Worm (Caenorhabditis elegans) whole organism, young adult: ENCODE measurements around the gene C35D10.12.
"Not testable (repeated sequence)": the region's sequence is repeated elsewhere in the genome, so short reads cannot be mapped to it uniquely, and the experiment has no call there.

Source experiments
- B0035.1 ChIP-seq: sonication (generic microtip); optimal IDR thresholded peaks from 2 replicates; lab custom pipeline; 2016; ENCODE audit warnings: missing genetic modification characterization, mild to moderate bottlenecking, missing compliant biosample characterization, missing genotype, missing genetic modification reagents
- C06A6.2 ChIP-seq: fragments of 200-800 bp; sonication (Bioruptor generic); conservative IDR thresholded peaks from 2 replicates; pipeline ENCODE4 v1.3.6; 2022; ENCODE audit warnings: missing genetic modification characterization, missing compliant biosample characterization
- C17E4.6 ChIP-seq: fragments of 200-800 bp; sonication (Bioruptor generic); IDR thresholded peaks from 2 replicates; pipeline ENCODE4 v1.3.6; 2022; ENCODE audit warnings: missing genetic modification reagents, missing genetic modification characterization, missing compliant biosample characterization
- D2030.7 ChIP-seq: fragments of 200-800 bp; sonication (Bioruptor generic); IDR thresholded peaks from 2 replicates; pipeline ENCODE4 v1.3.6; 2022; ENCODE audit warnings: missing genetic modification reagents, missing genetic modification characterization, missing compliant biosample characterization
- F33H1.4 ChIP-seq: fragments of 200-800 bp; sonication (Bioruptor generic); IDR thresholded peaks from 2 replicates; pipeline ENCODE4 v1.3.6; 2022; ENCODE audit warnings: missing genetic modification reagents, missing genetic modification characterization, missing compliant biosample characterization
- F52B5.7 ChIP-seq: sonication (generic microtip); optimal IDR thresholded peaks from 2 replicates; lab custom pipeline; 2016; ENCODE audit warnings: mild to moderate bottlenecking, missing genetic modification characterization, missing compliant biosample characterization
- F57A8.1 ChIP-seq: fragments of 200-800 bp; sonication (Bioruptor generic); optimal IDR thresholded peaks from 2 replicates; lab custom pipeline; 2018; ENCODE audit warnings: mild to moderate bottlenecking, missing genetic modification characterization, moderate library complexity, missing compliant biosample characterization
- K11D2.4 ChIP-seq: fragments of 200-800 bp; sonication (Bioruptor generic); IDR thresholded peaks from 2 replicates; pipeline ENCODE4 v1.3.6; 2022; ENCODE audit warnings: missing genetic modification reagents, missing genetic modification characterization, missing compliant biosample characterization
- K12H6.12 ChIP-seq: fragments of 200-800 bp; sonication (Bioruptor generic); optimal IDR thresholded peaks from 2 replicates; lab custom pipeline; 2018; ENCODE audit warnings: mild to moderate bottlenecking, missing genetic modification characterization, missing compliant biosample characterization
- Y67H2A.10 ChIP-seq: fragments of 200-800 bp; sonication (Bioruptor generic); conservative IDR thresholded peaks from 2 replicates; pipeline ENCODE4 v1.3.6; 2022; ENCODE audit warnings: missing genetic modification reagents, missing genetic modification characterization, missing compliant biosample characterization
- Y95B8A.8 ChIP-seq: fragments of 200-800 bp; sonication (Bioruptor generic); IDR thresholded peaks from 2 replicates; pipeline ENCODE4 v1.3.6; 2022; ENCODE audit warnings: missing genetic modification reagents, missing genetic modification characterization, missing compliant biosample characterization
- attf-3 ChIP-seq: fragments of 200-800 bp; sonication (Bioruptor generic); conservative IDR thresholded peaks from 2 replicates; pipeline ENCODE4 v1.3.6; 2022; ENCODE audit warnings: missing genetic modification reagents, missing genetic modification characterization, missing compliant biosample characterization
- attf-5 ChIP-seq: fragments of 200-800 bp; sonication (Bioruptor generic); optimal IDR thresholded peaks from 2 replicates; lab custom pipeline; 2018; ENCODE audit warnings: mild to moderate bottlenecking, missing genetic modification characterization, missing compliant biosample characterization
- ccch-3 ChIP-seq: fragments of 200-800 bp; sonication (Bioruptor generic); optimal IDR thresholded peaks from 2 replicates; lab custom pipeline; 2018; ENCODE audit warnings: mild to moderate bottlenecking, missing genetic modification characterization, missing compliant biosample characterization
- cebp-1 ChIP-seq, 2 experiments: fragments of 200-800 bp in 1 of 2; sonication (Bioruptor generic) in 1 of 2; sonication (generic microtip) in 1 of 2; IDR thresholded peaks in 1 of 2; optimal IDR thresholded peaks in 1 of 2; 2 replicates each; pipeline versions ENCODE4 v1.3.6 to Lab custom; 2017 to 2022; ENCODE audit warnings: missing compliant biosample characterization in 2 of 2, missing genetic modification characterization in 2 of 2, mild to moderate bottlenecking in 1 of 2, missing genetic modification reagents in 1 of 2, moderate library complexity in 1 of 2
- cebp-2 ChIP-seq: fragments of 200-800 bp; sonication (Bioruptor generic); IDR thresholded peaks from 2 replicates; pipeline ENCODE4 v1.3.6; 2022; ENCODE audit warnings: missing genetic modification characterization, missing compliant biosample characterization
- ceh-100 ChIP-seq: fragments of 200-800 bp; sonication (Bioruptor generic); IDR thresholded peaks from 2 replicates; pipeline ENCODE4 v1.3.6; 2022; ENCODE audit warnings: missing genetic modification reagents, missing genetic modification characterization, missing compliant biosample characterization
- chd-7 ChIP-seq: sonication (generic microtip); optimal IDR thresholded peaks from 2 replicates; lab custom pipeline; 2016; ENCODE audit warnings: mild to moderate bottlenecking, missing genetic modification characterization, moderate library complexity, missing compliant biosample characterization
- egl-18 ChIP-seq: fragments of 200-800 bp; sonication (Bioruptor generic); IDR thresholded peaks from 2 replicates; pipeline ENCODE4 v1.3.6; 2022; ENCODE audit warnings: missing genetic modification reagents, missing genetic modification characterization, missing compliant biosample characterization
- fkh-3 ChIP-seq: sonication (generic microtip); optimal IDR thresholded peaks from 2 replicates; lab custom pipeline; 2016; ENCODE audit warnings: mild to moderate bottlenecking, missing genetic modification characterization, missing compliant biosample characterization
- him-1 ChIP-seq: sonication (generic microtip); optimal IDR thresholded peaks from 2 replicates; lab custom pipeline; 2016; ENCODE audit warnings: missing genotype, missing genetic modification reagents, missing genetic modification characterization, missing compliant biosample characterization
- hmg-1.2 ChIP-seq: fragments of 200-800 bp; sonication (Bioruptor generic); IDR thresholded peaks from 2 replicates; pipeline ENCODE4 v1.3.6; 2022; ENCODE audit warnings: missing genetic modification reagents, missing genetic modification characterization, missing compliant biosample characterization
- hmg-20 ChIP-seq: fragments of 200-800 bp; sonication (Bioruptor generic); IDR thresholded peaks from 2 replicates; pipeline ENCODE4 v1.3.6; 2022; ENCODE audit warnings: missing genetic modification reagents, missing genetic modification characterization, missing compliant biosample characterization
- hsf-1 ChIP-seq: fragments of 200-800 bp; sonication (Bioruptor generic); IDR thresholded peaks from 2 replicates; pipeline ENCODE4 v1.3.6; 2022; ENCODE audit warnings: missing genetic modification reagents, missing genetic modification characterization, missing compliant biosample characterization
- lin-26 ChIP-seq: fragments of 200-800 bp; sonication (Bioruptor generic); IDR thresholded peaks from 2 replicates; pipeline ENCODE4 v1.3.6; 2022; ENCODE audit warnings: missing genetic modification reagents, missing genetic modification characterization, missing compliant biosample characterization
- lin-40 ChIP-seq: sonication (generic microtip); optimal IDR thresholded peaks from 2 replicates; lab custom pipeline; 2016; ENCODE audit warnings: missing genetic modification characterization, mild to moderate bottlenecking, missing compliant biosample characterization, missing genotype, missing genetic modification reagents
- lin-54 ChIP-seq: fragments of 200-800 bp; sonication (Bioruptor generic); optimal IDR thresholded peaks from 2 replicates; lab custom pipeline; 2018; ENCODE audit warnings: mild to moderate bottlenecking, missing genetic modification characterization, missing compliant biosample characterization
- lsl-1 ChIP-seq: fragments of 200-800 bp; sonication (Bioruptor generic); optimal IDR thresholded peaks from 2 replicates; lab custom pipeline; 2018; ENCODE audit warnings: mild to moderate bottlenecking, missing genetic modification characterization, moderate library complexity, missing compliant biosample characterization
- mcd-1 ChIP-seq: fragments of 200-800 bp; sonication (Bioruptor generic); IDR thresholded peaks from 2 replicates; pipeline ENCODE4 v1.3.6; 2022; ENCODE audit warnings: missing genetic modification reagents, missing genetic modification characterization, missing compliant biosample characterization
- nfyb-1 ChIP-seq: fragments of 200-800 bp; sonication (Bioruptor generic); IDR thresholded peaks from 2 replicates; pipeline ENCODE4 v1.3.6; 2022; ENCODE audit warnings: missing genetic modification reagents, missing genetic modification characterization, missing compliant biosample characterization
- nhr-120 ChIP-seq: fragments of 200-800 bp; sonication (Bioruptor generic); IDR thresholded peaks from 2 replicates; pipeline ENCODE4 v1.3.6; 2022; ENCODE audit warnings: missing genetic modification characterization, missing compliant biosample characterization
- nhr-179 ChIP-seq: sonication (generic microtip); optimal IDR thresholded peaks from 2 replicates; lab custom pipeline; 2016; ENCODE audit warnings: mild to moderate bottlenecking, missing genetic modification characterization, missing compliant biosample characterization
- pbrm-1 ChIP-seq: fragments of 200-800 bp; sonication (Bioruptor generic); IDR thresholded peaks from 2 replicates; pipeline ENCODE4 v1.3.6; 2022; ENCODE audit warnings: missing genetic modification reagents, missing genetic modification characterization, missing compliant biosample characterization
- rpc-1 ChIP-seq, 2 experiments: fragments of 150-350 bp in 1 of 2; sonication (generic microtip) in 1 of 2; optimal IDR thresholded peaks; 2 replicates each; lab custom pipeline; 2014 to 2018; ENCODE audit warnings: missing biosample characterization in 1 of 2, missing genetic modification characterization in 1 of 2, missing genetic modification reagents in 1 of 2, missing genotype in 1 of 2
- snpc-1.3 ChIP-seq: sonication (generic microtip); optimal IDR thresholded peaks from 2 replicates; lab custom pipeline; 2017; ENCODE audit warnings: missing genetic modification characterization, mild to moderate bottlenecking, missing compliant biosample characterization, antibody characterized with exemption, moderate library complexity, missing genotype, missing genetic modification reagents; ENCODE audit not compliant: insufficient read depth
- snpc-4 ChIP-seq, 5 experiments: fragments of 150-350 bp in 1 of 5; sonication (generic microtip) in 4 of 5; optimal IDR thresholded peaks; 2 replicates each; lab custom pipeline; 2014 to 2018; ENCODE audit warnings: missing genetic modification characterization in 5 of 5, missing biosample characterization in 3 of 5, antibody characterized with exemption in 2 of 5, mild to moderate bottlenecking in 2 of 5, missing compliant biosample characterization in 2 of 5, missing genotype in 2 of 5, moderate library complexity in 2 of 5, missing genetic modification reagents in 1 of 5
- sptf-2 ChIP-seq: fragments of 200-800 bp; sonication (Bioruptor generic); optimal IDR thresholded peaks from 2 replicates; lab custom pipeline; 2018; ENCODE audit warnings: mild to moderate bottlenecking, missing genetic modification characterization, missing compliant biosample characterization
- tbx-9 ChIP-seq: sonication (generic microtip); optimal IDR thresholded peaks from 2 replicates; lab custom pipeline; 2016; ENCODE audit warnings: borderline replicate concordance, missing genetic modification characterization, inconsistent platforms, missing compliant biosample characterization
- zfh-2 ChIP-seq: fragments of 200-800 bp; sonication (Bioruptor generic); conservative IDR thresholded peaks from 2 replicates; pipeline ENCODE4 v1.3.6; 2022; ENCODE audit warnings: missing genetic modification reagents, missing genetic modification characterization, missing compliant biosample characterization
- zim-3 ChIP-seq: sonication (generic microtip); optimal IDR thresholded peaks from 2 replicates; lab custom pipeline; 2017; ENCODE audit warnings: mild to moderate bottlenecking, missing genetic modification characterization, moderate library complexity, missing compliant biosample characterization
- ztf-18 ChIP-seq: sonication (generic microtip); optimal IDR thresholded peaks from 2 replicates; lab custom pipeline; 2016; ENCODE audit warnings: missing genotype, mild to moderate bottlenecking, missing genetic modification characterization, missing compliant biosample characterization
- ztf-26 ChIP-seq: sonication (generic microtip); optimal IDR thresholded peaks from 2 replicates; lab custom pipeline; 2017; ENCODE audit warnings: missing genetic modification characterization, missing compliant biosample characterization

The C35D10.12 gene

DNA sequence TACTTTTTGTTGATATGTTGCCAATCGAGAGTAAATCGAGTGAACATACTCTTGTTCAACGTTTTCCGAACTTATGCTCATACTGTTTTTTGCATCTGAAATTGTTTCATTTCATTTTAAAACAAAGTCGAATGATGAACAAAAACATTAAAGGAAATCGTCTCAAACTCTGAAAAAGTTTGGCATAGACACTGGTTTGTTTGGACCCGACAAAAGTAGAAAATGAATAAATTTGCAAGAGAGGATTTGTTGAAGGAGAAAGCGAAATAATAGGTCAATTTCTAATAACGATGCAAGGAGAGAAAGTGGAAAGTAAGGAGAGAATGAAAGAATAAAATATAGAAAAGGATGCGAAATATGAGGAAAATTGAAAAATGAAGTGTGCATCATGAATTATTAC is at the start of gene C35D10.12:
Gene C35D10.12 (minus strand): TSS at position 101 of the 400 bp plus-strand sequence.
- no peak for TF ChIP-seq him-1 (tag; lab: Kevin White, UChicago)
- no peak for TF ChIP-seq sptf-2 (GFP tag; lab: Kevin White, UChicago)
- TF ChIP-seq F33H1.4: no peak
- no peak for TF ChIP-seq lsl-1 (GFP tag; lab: Kevin White, UChicago)
- no peak for TF ChIP-seq hsf-1
- no peak for TF ChIP-seq ztf-18 (tag; lab: Kevin White, UChicago)
- no peak for TF ChIP-seq nhr-179 (tag; lab: Kevin White, UChicago)
- no peak for TF ChIP-seq snpc-1.3 (tag; lab: Kevin White, UChicago)
- no peak for TF ChIP-seq ccch-3 (GFP tag; lab: Kevin White, UChicago)
- no peak for TF ChIP-seq F52B5.7 (tag; lab: Kevin White, UChicago)
- TF ChIP-seq K11D2.4: no peak
- no peak for TF ChIP-seq ztf-26
- TF ChIP-seq F57A8.1 (GFP tag; lab: Kevin White, UChicago): no peak
- no peak for TF ChIP-seq C06A6.2 (GFP tag; lab: Robert Waterston, UW)
- no peak for TF ChIP-seq K12H6.12 (tag; lab: Kevin White, UChicago)
- TF ChIP-seq tbx-9 (tag; lab: Kevin White, UChicago): no peak
- TF ChIP-seq, all 124 proteins: peak for 0

DNA sequence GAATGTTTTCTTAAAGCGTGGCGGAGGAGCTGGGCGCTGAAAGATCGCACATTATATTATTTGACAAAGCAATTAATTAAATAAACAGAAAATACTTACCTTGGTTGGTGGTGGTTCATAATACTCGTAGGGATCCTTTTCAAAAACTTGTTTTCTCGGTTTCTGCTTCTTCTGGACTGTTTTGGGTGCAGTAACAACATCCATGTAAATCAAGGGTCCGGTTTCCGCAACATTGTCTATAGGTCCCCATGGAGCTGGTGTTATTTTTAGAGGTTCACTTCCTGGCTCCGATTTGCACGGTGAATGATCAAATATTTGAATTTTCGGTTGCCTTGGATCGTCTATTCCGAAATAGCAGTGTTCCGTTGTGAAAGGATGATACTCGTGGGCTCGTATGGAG is 49.6 kb upstream of the C35D10.12 start:
- TF ChIP-seq K11D2.4 (no peak), zim-3 (tag; lab: Kevin White, UChicago) (no peak), chd-7 (no peak), D2030.7 (GFP tag; lab: Robert Waterston, UW) (no peak), F57A8.1 (GFP tag; lab: Kevin White, UChicago) (no peak), snpc-1.3 (tag; lab: Kevin White, UChicago) (no peak), B0035.1 (no peak), cebp-1 (GFP tag; IDR thresholded peaks at IDR 0.05; lab: Robert Waterston, UW) (no peak), cebp-1 (tag; optimal IDR thresholded peaks at IDR 0.05; lab: Kevin White, UChicago) (no peak), lsl-1 (GFP tag; lab: Kevin White, UChicago) (no peak), rpc-1 (optimal IDR thresholded peaks at IDR 0.05; lab: Kevin White, UChicago) (no peak), rpc-1 (tag; optimal IDR thresholded peaks at IDR 0.05; lab: Kevin White, UChicago) (no peak), egl-18 (GFP tag; lab: Robert Waterston, UW) (no peak), hmg-20 (GFP tag; lab: Robert Waterston, UW) (no peak), fkh-3 (no peak)

DNA sequence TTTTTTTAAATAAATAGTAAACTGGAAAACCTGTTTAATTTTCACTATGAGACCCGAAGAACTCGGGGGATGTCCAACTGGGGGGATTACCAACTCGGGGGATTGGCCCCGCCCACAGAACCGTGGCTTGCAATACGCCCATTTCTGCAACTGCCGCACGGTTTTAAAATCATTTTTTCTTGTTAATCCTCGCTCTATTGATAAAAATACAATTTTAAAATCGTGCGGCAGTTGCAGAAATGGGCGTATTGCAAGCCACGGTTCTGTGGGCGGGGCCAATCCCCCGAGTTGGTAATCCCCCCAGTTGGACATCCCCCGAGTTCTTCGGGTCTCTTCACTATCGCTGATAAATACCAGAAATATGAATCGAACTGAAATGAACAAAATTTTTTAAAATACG is 47.4 kb upstream of the C35D10.12 start, which contains the start of gene mmab-1:
Gene mmab-1 (minus strand): TSS at position 95 of the 400 bp plus-strand sequence.
- TF ChIP-seq lin-40 (tag; lab: Kevin White, UChicago) (peak; percentile 27), snpc-4 (tag; optimal IDR thresholded peaks at IDR 0.05; lab: Kevin White, UChicago) (peak in 2 of 4 experiments; percentile 5 to 25), Y67H2A.10 (GFP tag; lab: Robert Waterston, UW) (peak; percentile 42; the same call in 1 of the 2 replicates), mcd-1 (GFP tag; lab: Robert Waterston, UW) (peak; percentile 89), attf-3 (GFP tag; lab: Robert Waterston, UW) (peak; percentile 18; the same call in 1 of the 2 replicates), hmg-1.2 (peak; percentile 13; the same call in 1 of the 2 replicates), C17E4.6 (GFP tag; lab: Robert Waterston, UW) (peak; percentile 21; the same call in 1 of the 2 replicates), Y95B8A.8 (GFP tag; lab: Robert Waterston, UW) (0 out of 2 replicates have a peak, but pooled peaks have one; percentile 12), lin-54 (GFP tag; lab: Kevin White, UChicago) (peak; percentile 11), K11D2.4 (peak; percentile 73), nhr-120 (0 out of 2 replicates have a peak, but pooled peaks have one; percentile 76), ceh-100 (peak; percentile 90), cebp-2 (GFP tag; lab: Robert Waterston, UW) (0 out of 2 replicates have a peak, but pooled peaks have one; percentile 10), F33H1.4 (peak; percentile 44), pbrm-1 (GFP tag; lab: Robert Waterston, UW) (peak; percentile 55; the same call in 1 of the 2 replicates), lin-26 (GFP tag; lab: Robert Waterston, UW) (peak; percentile 18; the same call in 1 of the 2 replicates), ztf-18 (tag; lab: Kevin White, UChicago) (peak; percentile 6), zfh-2 (0 out of 2 replicates have a peak, but pooled peaks have one; percentile 34), attf-5 (peak; percentile 34), cebp-1 (tag; optimal IDR thresholded peaks at IDR 0.05; lab: Kevin White, UChicago) (peak; percentile 36), C06A6.2 (GFP tag; lab: Robert Waterston, UW) (peak; percentile 84), ztf-26 (peak; percentile 8), nfyb-1 (GFP tag; lab: Robert Waterston, UW) (peak; percentile 55)
- not testable (repeated sequence) for TF ChIP-seq snpc-4 (GFP tag; optimal IDR thresholded peaks at IDR 0.05; lab: Kevin White, UChicago); cebp-1 (GFP tag; IDR thresholded peaks at IDR 0.05; lab: Robert Waterston, UW)
